Worm (Caenorhabditis elegans) whole organism, early embryonic: Measurements from ENCODE around the gene taf-3.

ENCODE experiments used
- B0310.2 ChIP-seq: sonication (generic microtip); optimal IDR thresholded peaks from 2 replicates; lab custom pipeline; 2016; ENCODE audit warnings: mild to moderate bottlenecking, missing genetic modification characterization, missing compliant biosample characterization
- F13C5.2 ChIP-seq: sonication (generic microtip); optimal IDR thresholded peaks from 2 replicates; lab custom pipeline; 2017; ENCODE audit warnings: mild to moderate bottlenecking, missing genetic modification characterization, inconsistent platforms, missing compliant biosample characterization
- aly-1 ChIP-seq: sonication (generic microtip); optimal IDR thresholded peaks from 2 replicates; lab custom pipeline; 2016; ENCODE audit warnings: missing genetic modification characterization, missing compliant biosample characterization
- ama-1 ChIP-seq: fragments of 150-350 bp; optimal IDR thresholded peaks from 2 replicates; lab custom pipeline; 2014
- ceh-13 ChIP-seq: fragments of 200-800 bp; sonication (Bioruptor generic); optimal IDR thresholded peaks from 2 replicates; lab custom pipeline; 2018; ENCODE audit warnings: mild to moderate bottlenecking, missing genetic modification characterization, missing compliant biosample characterization
- ceh-36 ChIP-seq: sonication (generic microtip); optimal IDR thresholded peaks from 2 replicates; lab custom pipeline; 2016; ENCODE audit warnings: missing genetic modification characterization, inconsistent platforms, missing compliant biosample characterization
- ets-7 ChIP-seq: sonication (generic microtip); optimal IDR thresholded peaks from 2 replicates; lab custom pipeline; 2016; ENCODE audit warnings: missing genotype, missing genetic modification characterization, missing compliant biosample characterization
- flt-1 ChIP-seq: fragments of 200-800 bp; sonication (Bioruptor generic); IDR thresholded peaks from 2 replicates; pipeline ENCODE4 v1.3.6; 2022; ENCODE audit warnings: missing genetic modification characterization, missing compliant biosample characterization
- hmbx-1 ChIP-seq: sonication (generic microtip); optimal IDR thresholded peaks from 2 replicates; lab custom pipeline; 2016; ENCODE audit warnings: mild to moderate bottlenecking, missing genetic modification characterization, missing compliant biosample characterization
- hmg-4 ChIP-seq: fragments of 200-800 bp; sonication (Bioruptor generic); optimal IDR thresholded peaks from 2 replicates; lab custom pipeline; 2018; ENCODE audit warnings: mild to moderate bottlenecking, missing genetic modification characterization, missing compliant biosample characterization
- hnd-1 ChIP-seq: sonication (generic microtip); optimal IDR thresholded peaks from 2 replicates; lab custom pipeline; 2016; ENCODE audit warnings: missing genetic modification characterization, missing compliant biosample characterization
- pes-1 ChIP-seq: fragments of 200-800 bp; sonication (Bioruptor generic); IDR thresholded peaks from 2 replicates; pipeline ENCODE4 v1.3.6; 2022; ENCODE audit warnings: missing genetic modification reagents, missing genetic modification characterization, missing compliant biosample characterization
- scrt-1 ChIP-seq: fragments of 200-800 bp; sonication (Bioruptor generic); IDR thresholded peaks from 2 replicates; pipeline ENCODE4 v1.3.6; 2022; ENCODE audit warnings: missing genetic modification characterization, missing compliant biosample characterization
- sea-1 ChIP-seq: fragments of 200-800 bp; sonication (Bioruptor generic); conservative IDR thresholded peaks from 2 replicates; pipeline ENCODE4 v1.3.6; 2022; ENCODE audit warnings: missing genetic modification characterization, missing compliant biosample characterization
- tbx-11 ChIP-seq: fragments of 200-800 bp; sonication (Bioruptor generic); IDR thresholded peaks from 2 replicates; pipeline ENCODE4 v1.3.6; 2022; ENCODE audit warnings: missing genetic modification characterization, missing compliant biosample characterization
- tbx-37 ChIP-seq: fragments of 200-800 bp; sonication (Bioruptor generic); conservative IDR thresholded peaks from 2 replicates; pipeline ENCODE4 v1.3.6; 2022; ENCODE audit warnings: missing genetic modification reagents, missing genetic modification characterization, missing compliant biosample characterization
- tra-4 ChIP-seq: sonication (generic microtip); optimal IDR thresholded peaks from 2 replicates; lab custom pipeline; 2017; ENCODE audit warnings: missing genetic modification characterization, missing compliant biosample characterization

taf-3 gene

DNA sequence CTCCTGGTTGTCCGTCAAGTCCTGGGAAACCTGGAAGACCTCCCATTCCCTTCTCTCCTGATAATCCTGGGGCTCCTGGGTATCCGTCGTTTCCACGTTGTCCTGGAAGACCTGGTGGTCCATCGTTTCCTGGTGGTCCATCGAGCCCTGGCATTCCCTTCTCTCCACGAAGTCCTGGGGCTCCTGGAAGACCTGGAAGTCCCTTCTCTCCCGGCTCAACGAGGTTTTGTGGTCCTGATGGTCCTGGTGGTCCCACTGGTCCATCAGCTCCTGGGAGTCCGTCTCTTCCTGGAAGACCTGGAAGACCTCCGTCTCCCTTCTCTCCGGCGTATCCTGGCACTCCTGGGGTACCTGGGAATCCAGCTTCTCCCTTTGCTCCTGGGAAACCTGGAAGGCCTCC, 49.7 kb downstream of the taf-3 start:
- TF ChIP-seq pes-1 (GFP tag; lab: Robert Waterston, UW) (no peak), sea-1 (GFP tag; lab: Robert Waterston, UW) (no peak), scrt-1 (GFP tag; lab: Robert Waterston, UW) (no peak), hmg-4 (GFP tag; lab: Kevin White, UChicago) (no peak), hmbx-1 (tag; lab: Kevin White, UChicago) (no peak), ceh-13 (GFP tag; lab: Kevin White, UChicago) (no peak)

- TF ChIP-seq B0310.2 (tag; lab: Kevin White, UChicago) (no peak), ceh-36 (tag; lab: Kevin White, UChicago) (no peak), pes-1 (GFP tag; lab: Robert Waterston, UW) (no peak), aly-1 (no peak), ceh-13 (GFP tag; lab: Kevin White, UChicago) (no peak), hmbx-1 (tag; lab: Kevin White, UChicago) (no peak), tbx-37 (GFP tag; lab: Robert Waterston, UW) (no peak), tra-4 (tag; lab: Kevin White, UChicago) (no peak), scrt-1 (GFP tag; lab: Robert Waterston, UW) (no peak), hmg-4 (GFP tag; lab: Kevin White, UChicago) (no peak), sea-1 (GFP tag; lab: Robert Waterston, UW) (no peak), hnd-1 (tag; lab: Kevin White, UChicago) (no peak), tbx-11 (GFP tag; lab: Robert Waterston, UW) (no peak), flt-1 (no peak)
These were observed 50.8 kb downstream of the taf-3 start for ce11 chrX:16383084-16383483.

ce11 chrX:16384010-16384409, 51.8 kb downstream of the taf-3 start:
- TF ChIP-seq ama-1: no peak
- TF ChIP-seq ets-7 (tag; lab: Kevin White, UChicago): no peak
- peak; percentile 63 for TF ChIP-seq sea-1 (GFP tag; lab: Robert Waterston, UW)
- TF ChIP-seq hmbx-1 (tag; lab: Kevin White, UChicago): no peak
- no peak for TF ChIP-seq ceh-36 (tag; lab: Kevin White, UChicago)

ce11 chrX:16387206-16387605, 55.0 kb downstream of the taf-3 start:
- TF ChIP-seq ama-1 (no peak), hmg-4 (GFP tag; lab: Kevin White, UChicago) (no peak), ets-7 (tag; lab: Kevin White, UChicago) (no peak), hnd-1 (tag; lab: Kevin White, UChicago) (no peak), flt-1 (no peak), F13C5.2 (no peak), tbx-37 (GFP tag; lab: Robert Waterston, UW) (no peak), hmbx-1 (tag; lab: Kevin White, UChicago) (no peak), sea-1 (GFP tag; lab: Robert Waterston, UW) (no peak), ceh-36 (tag; lab: Kevin White, UChicago) (no peak), pes-1 (GFP tag; lab: Robert Waterston, UW) (no peak), B0310.2 (tag; lab: Kevin White, UChicago) (no peak), tbx-11 (GFP tag; lab: Robert Waterston, UW) (no peak), aly-1 (no peak), tra-4 (tag; lab: Kevin White, UChicago) (no peak), scrt-1 (GFP tag; lab: Robert Waterston, UW) (no peak)

DNA sequence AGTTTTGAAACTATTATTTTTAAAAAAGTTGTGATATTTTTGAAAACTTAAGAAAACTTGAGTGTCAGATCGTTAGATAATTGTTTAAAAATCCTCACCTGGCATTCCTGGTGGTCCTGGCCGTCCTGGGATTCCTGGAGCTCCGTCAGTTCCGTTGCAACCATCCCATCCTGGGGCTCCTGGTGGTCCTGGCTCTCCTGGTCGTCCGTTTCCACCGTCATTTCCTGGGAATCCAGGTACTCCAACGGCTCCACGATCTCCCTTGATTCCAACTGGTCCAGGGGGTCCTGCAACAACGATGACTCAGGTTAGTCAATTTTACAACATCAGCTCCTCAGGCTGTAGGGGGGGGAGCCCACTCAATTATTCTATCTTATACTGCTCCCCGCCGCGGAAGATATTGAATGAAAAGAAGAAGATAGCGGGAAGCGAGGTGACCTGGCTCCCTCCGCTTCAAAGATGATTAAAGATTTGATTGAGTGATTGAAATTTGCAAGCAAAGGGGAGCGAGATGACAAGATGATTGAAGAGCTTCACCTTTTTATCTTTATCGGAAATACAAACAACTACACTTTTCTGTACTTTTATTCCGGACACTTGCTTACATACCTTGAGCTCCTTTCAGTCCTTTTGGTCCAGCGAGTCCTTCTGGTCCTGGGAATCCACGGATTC, 55.6 kb downstream of the taf-3 start:
- no peak for TF ChIP-seq F13C5.2
- no peak for TF ChIP-seq flt-1
- TF ChIP-seq hnd-1 (tag; lab: Kevin White, UChicago): no peak
- TF ChIP-seq tra-4 (tag; lab: Kevin White, UChicago): no peak
- TF ChIP-seq B0310.2 (tag; lab: Kevin White, UChicago): no peak
- no peak for TF ChIP-seq tbx-11 (GFP tag; lab: Robert Waterston, UW)
- no peak for TF ChIP-seq hmg-4 (GFP tag; lab: Kevin White, UChicago)
- no peak for TF ChIP-seq pes-1 (GFP tag; lab: Robert Waterston, UW)
- TF ChIP-seq ama-1: no peak
- TF ChIP-seq ceh-36 (tag; lab: Kevin White, UChicago): no peak
- no peak for TF ChIP-seq aly-1
- TF ChIP-seq sea-1 (GFP tag; lab: Robert Waterston, UW): no peak
- TF ChIP-seq tbx-37 (GFP tag; lab: Robert Waterston, UW): no peak
- TF ChIP-seq scrt-1 (GFP tag; lab: Robert Waterston, UW): no peak
- no peak for TF ChIP-seq hmbx-1 (tag; lab: Kevin White, UChicago)

- no peak for TF ChIP-seq tbx-11 (GFP tag; lab: Robert Waterston, UW)
- no peak for TF ChIP-seq hnd-1 (tag; lab: Kevin White, UChicago)
- no peak for TF ChIP-seq ceh-36 (tag; lab: Kevin White, UChicago)
- TF ChIP-seq hmg-4 (GFP tag; lab: Kevin White, UChicago): no peak
- TF ChIP-seq pes-1 (GFP tag; lab: Robert Waterston, UW): no peak
- TF ChIP-seq ets-7 (tag; lab: Kevin White, UChicago): no peak
These were observed 56.1 kb downstream of the taf-3 start for ce11 chrX:16388362-16388761.

DNA sequence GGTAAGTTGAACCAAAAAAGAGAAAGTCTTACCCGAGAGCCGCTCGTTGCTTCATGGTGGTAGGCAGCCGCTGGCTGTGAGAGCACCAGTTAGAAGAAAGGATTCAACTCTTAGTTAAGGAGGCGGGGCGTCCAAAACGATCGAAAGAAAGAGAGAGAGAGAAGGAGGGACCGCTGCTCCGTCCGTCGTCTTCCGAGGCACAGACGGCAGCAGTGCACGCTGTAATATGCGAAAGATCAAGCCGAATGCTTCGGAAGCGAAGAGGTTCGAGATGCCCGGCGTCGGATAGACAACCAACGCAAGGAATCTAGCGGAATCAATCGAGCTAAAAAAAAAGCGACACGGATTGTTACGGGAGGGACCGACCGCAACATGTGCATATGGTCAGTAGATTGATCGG, 57.0 kb downstream of the taf-3 start, which contains the start of gene let-2:
Gene let-2, minus strand, starts transcription at position 68 of the 400 bp plus-strand sequence.
- TF ChIP-seq pes-1 (GFP tag; lab: Robert Waterston, UW) (no peak), tbx-37 (GFP tag; lab: Robert Waterston, UW) (no peak), ets-7 (tag; lab: Kevin White, UChicago) (no peak), ceh-13 (GFP tag; lab: Kevin White, UChicago) (no peak), scrt-1 (GFP tag; lab: Robert Waterston, UW) (no peak), hmg-4 (GFP tag; lab: Kevin White, UChicago) (no peak), tra-4 (tag; lab: Kevin White, UChicago) (no peak), flt-1 (no peak), tbx-11 (GFP tag; lab: Robert Waterston, UW) (no peak), hnd-1 (tag; lab: Kevin White, UChicago) (no peak), ama-1 (no peak), sea-1 (GFP tag; lab: Robert Waterston, UW) (no peak)
